Worm (Caenorhabditis elegans) whole organism, L4/young adult: ENCODE data around the gene gcy-36.
A peak's percentile ranks its signal among the peaks of the same experiment; 100 is the strongest.

Source experiments
- W03F9.2 ChIP-seq: fragments of 150-350 bp; optimal IDR thresholded peaks from 2 replicates; lab custom pipeline; 2014; ENCODE audit warnings: missing biosample characterization, missing genetic modification characterization
- dao-5 ChIP-seq: sonication (generic microtip); optimal IDR thresholded peaks from 2 replicates; lab custom pipeline; 2016; ENCODE audit warnings: missing genotype, missing genetic modification characterization, moderate library complexity, missing compliant biosample characterization
- him-1 ChIP-seq: sonication (generic microtip); optimal IDR thresholded peaks from 2 replicates; lab custom pipeline; 2016; ENCODE audit warnings: missing genotype, missing genetic modification reagents, missing genetic modification characterization, missing compliant biosample characterization

Gene gcy-36

ce11 chrX:15487806-15488205 lies 9.0 kb downstream of the gcy-36 start, which contains the start of gene H13N06.2:
H13N06.2 (plus strand) TSS chrX:15488106.
- no peak for TF ChIP-seq W03F9.2 (tag; lab: Kevin White, UChicago)
- no peak for TF ChIP-seq dao-5 (tag; lab: Kevin White, UChicago)
- TF ChIP-seq him-1 = no peak

- TF ChIP-seq W03F9.2 (tag; lab: Kevin White, UChicago) (no peak), dao-5 (tag; lab: Kevin White, UChicago) (no peak), him-1 (no peak)
Measured at ce11 chrX:15491110-15491509, 12.3 kb downstream of the gcy-36 start.

ce11 chrX:15492759-15493158 lies 13.9 kb downstream of the gcy-36 start:
- TF ChIP-seq him-1 (peak; percentile 11), dao-5 (tag; lab: Kevin White, UChicago) (no peak), W03F9.2 (tag; lab: Kevin White, UChicago) (peak; percentile 53)

ce11 chrX:15493322-15493721 lies 14.5 kb downstream of the gcy-36 start, which contains the start of gene gob-1:
gob-1 (plus strand) TSS chrX:15493602.
- TF ChIP-seq him-1 (no peak), W03F9.2 (tag; lab: Kevin White, UChicago) (no peak), dao-5 (tag; lab: Kevin White, UChicago) (no peak)

ce11 chrX:15494154-15494553 lies 15.3 kb downstream of the gcy-36 start:
- TF ChIP-seq W03F9.2 (tag; lab: Kevin White, UChicago) (no peak), him-1 (no peak), dao-5 (tag; lab: Kevin White, UChicago) (no peak)

- TF ChIP-seq him-1 = no peak
- TF ChIP-seq W03F9.2 (tag; lab: Kevin White, UChicago) = no peak
- no peak for TF ChIP-seq dao-5 (tag; lab: Kevin White, UChicago)
Measured at ce11 chrX:15496927-15497605, 18.2 kb downstream of the gcy-36 start, which contains the start of gene suox-1. suox-1 (plus strand) TSS chrX:15497555.

ce11 chrX:15502455-15503174 lies 23.8 kb downstream of the gcy-36 start, which contains the start of gene H13N06.7:
H13N06.7 (plus strand) TSS chrX:15503124.
- TF ChIP-seq W03F9.2 (tag; lab: Kevin White, UChicago) = no peak

ce11 chrX:15504795-15505194 lies 26.0 kb downstream of the gcy-36 start, which contains the start of gene tbh-1:
tbh-1 (minus strand) TSS chrX:15504895.
- TF ChIP-seq dao-5 (tag; lab: Kevin White, UChicago) (no peak), him-1 (no peak), W03F9.2 (tag; lab: Kevin White, UChicago) (no peak)

- TF ChIP-seq dao-5 (tag; lab: Kevin White, UChicago) (no peak), W03F9.2 (tag; lab: Kevin White, UChicago) (no peak), him-1 (no peak)
Measured at ce11 chrX:15507830-15508347, 29.1 kb downstream of the gcy-36 start, which contains the start of gene zipt-7.2. zipt-7.2 (minus strand) TSS chrX:15507880.

- TF ChIP-seq him-1 (no peak), W03F9.2 (tag; lab: Kevin White, UChicago) (no peak), dao-5 (tag; lab: Kevin White, UChicago) (no peak)
Measured at ce11 chrX:15509681-15510080, 30.9 kb downstream of the gcy-36 start, which contains the start of gene eat-20. eat-20 (plus strand) TSS chrX:15510011.

ce11 chrX:15514547-15514946 lies 35.7 kb downstream of the gcy-36 start:
- TF ChIP-seq W03F9.2 (tag; lab: Kevin White, UChicago) = no peak
- TF ChIP-seq dao-5 (tag; lab: Kevin White, UChicago) = no peak
- TF ChIP-seq him-1 = no peak

ce11 chrX:15515798-15516197 lies 37.0 kb downstream of the gcy-36 start:
- TF ChIP-seq W03F9.2 (tag; lab: Kevin White, UChicago) (no peak), dao-5 (tag; lab: Kevin White, UChicago) (no peak), him-1 (no peak)

ce11 chrX:15528472-15528871 lies 49.7 kb downstream of the gcy-36 start:
- TF ChIP-seq W03F9.2 (tag; lab: Kevin White, UChicago) (no peak), him-1 (no peak), dao-5 (tag; lab: Kevin White, UChicago) (no peak)

- TF ChIP-seq him-1 = no peak
- no peak for TF ChIP-seq W03F9.2 (tag; lab: Kevin White, UChicago)
- TF ChIP-seq dao-5 (tag; lab: Kevin White, UChicago) = no peak
Measured at ce11 chrX:15533260-15533659, 54.4 kb downstream of the gcy-36 start.
